Worm (Caenorhabditis elegans) whole organism, late embryonic: ENCODE measurements around the gene cogc-6.

ENCODE experiments used
- ama-1 ChIP-seq: fragments of 150-350 bp; optimal IDR thresholded peaks from 2 replicates; lab custom pipeline; 2014
- ets-4 ChIP-seq: sonication (generic microtip); optimal IDR thresholded peaks from 2 replicates; lab custom pipeline; 2016; ENCODE audit warnings: missing genetic modification characterization, missing compliant biosample characterization

DNA sequence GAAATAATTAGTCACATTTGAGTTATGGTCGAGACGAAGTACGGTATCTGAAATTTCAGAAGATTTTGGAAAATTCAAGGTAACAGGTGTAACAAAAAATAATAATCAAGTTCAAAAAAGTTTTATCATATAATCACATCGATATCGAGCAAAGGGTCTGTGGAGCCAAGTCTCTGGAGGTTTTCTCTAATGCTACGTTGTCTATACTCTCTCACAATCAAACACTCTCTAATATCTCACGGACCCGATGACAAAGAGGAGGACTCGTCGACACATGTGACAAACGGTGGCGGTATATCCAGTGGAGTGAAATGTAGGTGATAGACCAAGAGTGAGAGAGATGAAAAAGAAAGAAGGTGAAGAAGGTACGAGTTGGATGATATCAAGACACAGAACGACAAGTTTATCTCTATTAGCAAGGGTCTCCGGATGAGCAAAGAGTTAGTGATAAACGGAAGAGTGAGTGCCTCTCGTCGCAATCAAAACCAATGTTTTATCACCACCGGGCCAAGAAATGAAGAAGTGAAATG, 25.2 kb downstream of the cogc-6 start, which contains the start of gene F20D6.10:
- TF ChIP-seq ama-1 (no peak), ets-4 (tag; lab: Kevin White, UChicago) (no peak)
